Worm (Caenorhabditis elegans) whole organism, L4 larva: Measurements from ENCODE around the gene npp-5.

Experiments
- D1046.2 ChIP-seq: fragments of 200-800 bp; sonication (Bioruptor generic); IDR thresholded peaks from 2 replicates; pipeline ENCODE4 v1.3.6; 2022; ENCODE audit warnings: missing genetic modification characterization, missing compliant biosample characterization
- F10B5.3 ChIP-seq: sonication (generic microtip); optimal IDR thresholded peaks from 2 replicates; lab custom pipeline; 2016; ENCODE audit warnings: mild to moderate bottlenecking, missing genetic modification characterization, missing compliant biosample characterization
- F26F4.8 ChIP-seq: fragments of 200-800 bp; sonication (Bioruptor generic); conservative IDR thresholded peaks from 2 replicates; pipeline ENCODE4 v1.3.6; 2022; ENCODE audit warnings: missing genetic modification characterization, missing compliant biosample characterization
- F44E2.7 ChIP-seq: fragments of 200-800 bp; sonication (Bioruptor generic); IDR thresholded peaks from 2 replicates; pipeline ENCODE4 v2.1.2; 2022; ENCODE audit warnings: missing genetic modification characterization, missing compliant biosample characterization
- F49E8.2 ChIP-seq: sonication (generic microtip); optimal IDR thresholded peaks from 2 replicates; lab custom pipeline; 2016; ENCODE audit warnings: missing compliant biosample characterization, mild to moderate bottlenecking, missing genetic modification characterization, borderline replicate concordance
- R02D3.7 ChIP-seq: fragments of 150-350 bp; sonication (generic microtip); optimal IDR thresholded peaks from 3 replicates; lab custom pipeline; 2014; ENCODE audit warnings: missing biosample characterization, missing genetic modification characterization
- Y105C5A.15 ChIP-seq: fragments of 200-800 bp; sonication (Bioruptor generic); IDR thresholded peaks from 2 replicates; pipeline ENCODE4 v1.3.6; 2022; ENCODE audit warnings: missing genetic modification characterization, missing compliant biosample characterization
- Y5F2A.4 ChIP-seq: fragments of 200-800 bp; sonication (Bioruptor generic); optimal IDR thresholded peaks from 2 replicates; lab custom pipeline; 2018; ENCODE audit warnings: mild to moderate bottlenecking, missing genetic modification characterization, missing compliant biosample characterization
- ZK546.5 ChIP-seq, 2 experiments: sonication (generic microtip); optimal IDR thresholded peaks; 2 replicates each; lab custom pipeline; 2017; ENCODE audit warnings: missing biosample characterization in 2 of 2, missing genetic modification characterization in 2 of 2
- arid-1 ChIP-seq: fragments of 200-800 bp; sonication (Bioruptor generic); conservative IDR thresholded peaks from 2 replicates; pipeline ENCODE4 v1.3.6; 2022; ENCODE audit warnings: missing genetic modification reagents, missing genetic modification characterization, missing compliant biosample characterization
- ceh-28 ChIP-seq: fragments of 150-350 bp; optimal IDR thresholded peaks from 2 replicates; lab custom pipeline; 2014; ENCODE audit warnings: missing biosample characterization, missing genetic modification reagents, missing genetic modification characterization
- ceh-62 ChIP-seq: sonication (generic microtip); optimal IDR thresholded peaks from 2 replicates; lab custom pipeline; 2017; ENCODE audit warnings: missing biosample characterization, missing genetic modification characterization
- ces-1 ChIP-seq: fragments of 150-350 bp; sonication (generic microtip); optimal IDR thresholded peaks from 4 replicates; lab custom pipeline; 2014; ENCODE audit warnings: missing biosample characterization, missing genetic modification reagents, missing genetic modification characterization
- cey-2 ChIP-seq: sonication (generic microtip); optimal IDR thresholded peaks from 3 replicates; lab custom pipeline; 2017; ENCODE audit warnings: missing genetic modification characterization, mild to moderate bottlenecking, missing compliant biosample characterization, antibody characterized with exemption, borderline replicate concordance; ENCODE audit not compliant: insufficient read depth
- daf-12 ChIP-seq: fragments of 150-350 bp; optimal IDR thresholded peaks from 2 replicates; lab custom pipeline; 2014; ENCODE audit warnings: missing biosample characterization, missing genetic modification reagents, missing genetic modification characterization
- daf-16 ChIP-seq, 3 experiments: sonication (generic microtip); optimal IDR thresholded peaks; 2 replicates each; lab custom pipeline; 2016 to 2017; ENCODE audit warnings: missing genetic modification characterization in 3 of 3, missing genetic modification reagents in 3 of 3, mild to moderate bottlenecking in 2 of 3, missing compliant biosample characterization in 2 of 3, missing biosample characterization in 1 of 3, moderate library complexity in 1 of 3
- daf-19 ChIP-seq: fragments of 200-800 bp; sonication (Bioruptor generic); conservative IDR thresholded peaks from 2 replicates; pipeline ENCODE4 v1.3.6; 2022; ENCODE audit warnings: missing genetic modification characterization, missing compliant biosample characterization
- dmd-6 ChIP-seq: fragments of 200-800 bp; sonication (Bioruptor generic); IDR thresholded peaks from 2 replicates; pipeline ENCODE4 v1.3.6; 2022; ENCODE audit warnings: missing genetic modification reagents, missing genetic modification characterization, missing compliant biosample characterization
- dmd-8 ChIP-seq: fragments of 200-800 bp; sonication (Bioruptor generic); IDR thresholded peaks from 2 replicates; pipeline ENCODE4 v1.3.6; 2022; ENCODE audit warnings: missing genetic modification characterization, missing compliant biosample characterization
- gei-8 ChIP-seq: fragments of 200-800 bp; sonication (Bioruptor generic); optimal IDR thresholded peaks from 2 replicates; lab custom pipeline; 2018; ENCODE audit warnings: mild to moderate bottlenecking, missing genetic modification characterization, missing compliant biosample characterization
- hlh-30 ChIP-seq: sonication (generic microtip); optimal IDR thresholded peaks from 2 replicates; lab custom pipeline; 2017; ENCODE audit warnings: antibody characterized with exemption, mild to moderate bottlenecking, missing genetic modification characterization, missing compliant biosample characterization; ENCODE audit not compliant: insufficient read depth
- jun-1 ChIP-seq: fragments of 150-350 bp; optimal IDR thresholded peaks from 2 replicates; lab custom pipeline; 2014; ENCODE audit warnings: missing biosample characterization, missing genetic modification reagents, missing genetic modification characterization
- lim-7 ChIP-seq: fragments of 200-800 bp; sonication (Bioruptor generic); IDR thresholded peaks from 2 replicates; pipeline ENCODE4 v1.3.6; 2022; ENCODE audit warnings: missing genetic modification characterization, missing compliant biosample characterization
- lin-13 ChIP-seq: fragments of 150-350 bp; optimal IDR thresholded peaks from 2 replicates; lab custom pipeline; 2014; ENCODE audit warnings: missing biosample characterization, missing genetic modification reagents, missing genetic modification characterization
- lin-15B ChIP-seq: fragments of 150-350 bp; sonication (generic microtip); optimal IDR thresholded peaks from 3 replicates; lab custom pipeline; 2014; ENCODE audit warnings: missing biosample characterization, missing genetic modification characterization
- lin-39 ChIP-seq: fragments of 150-350 bp; optimal IDR thresholded peaks from 2 replicates; lab custom pipeline; 2014; ENCODE audit warnings: missing biosample characterization, missing genetic modification reagents, missing genetic modification characterization
- lir-3 ChIP-seq: sonication (generic microtip); optimal IDR thresholded peaks from 2 replicates; lab custom pipeline; 2016; ENCODE audit warnings: mild to moderate bottlenecking, missing genetic modification characterization, missing compliant biosample characterization
- madf-5 ChIP-seq, 2 experiments: fragments of 200-800 bp; sonication (Bioruptor generic); IDR thresholded peaks; 2 replicates each; pipeline ENCODE4 v1.3.6; 2022; ENCODE audit warnings: missing compliant biosample characterization in 2 of 2, missing genetic modification characterization in 2 of 2
- madf-9 ChIP-seq: fragments of 200-800 bp; sonication (Bioruptor generic); conservative IDR thresholded peaks from 2 replicates; pipeline ENCODE4 v1.3.6; 2022; ENCODE audit warnings: missing genetic modification reagents, missing genetic modification characterization, missing compliant biosample characterization
- mes-2 ChIP-seq: sonication (generic microtip); optimal IDR thresholded peaks from 2 replicates; lab custom pipeline; 2016; ENCODE audit warnings: missing genotype, mild to moderate bottlenecking, missing genetic modification characterization, missing compliant biosample characterization; ENCODE audit not compliant: poor library complexity, severe bottlenecking
- mxl-3 ChIP-seq: fragments of 200-800 bp; sonication (Bioruptor generic); optimal IDR thresholded peaks from 2 replicates; lab custom pipeline; 2018; ENCODE audit warnings: mild to moderate bottlenecking, missing genetic modification characterization, missing compliant biosample characterization
- nhr-10 ChIP-seq: fragments of 150-350 bp; optimal IDR thresholded peaks from 2 replicates; lab custom pipeline; 2014; ENCODE audit warnings: missing biosample characterization, missing genetic modification characterization
- nhr-11 ChIP-seq: fragments of 150-350 bp; optimal IDR thresholded peaks from 2 replicates; lab custom pipeline; 2014; ENCODE audit warnings: missing biosample characterization, missing genetic modification characterization
- nhr-111 ChIP-seq: fragments of 200-800 bp; sonication (Bioruptor generic); optimal IDR thresholded peaks from 2 replicates; lab custom pipeline; 2018; ENCODE audit warnings: mild to moderate bottlenecking, missing genetic modification characterization, missing compliant biosample characterization
- nhr-25 ChIP-seq: sonication (generic microtip); optimal IDR thresholded peaks from 2 replicates; lab custom pipeline; 2017; ENCODE audit warnings: missing genetic modification characterization, mild to moderate bottlenecking, missing compliant biosample characterization, antibody characterized with exemption, moderate library complexity, borderline replicate concordance; ENCODE audit not compliant: insufficient read depth
- nhr-42 ChIP-seq: fragments of 200-800 bp; sonication (Bioruptor generic); IDR thresholded peaks from 2 replicates; pipeline ENCODE4 v1.3.6; 2022; ENCODE audit warnings: missing genetic modification characterization, missing compliant biosample characterization
- nhr-77 ChIP-seq: fragments of 150-350 bp; optimal IDR thresholded peaks from 2 replicates; lab custom pipeline; 2014; ENCODE audit warnings: missing biosample characterization, missing genetic modification characterization
- pqm-1 ChIP-seq: sonication (generic microtip); optimal IDR thresholded peaks from 2 replicates; lab custom pipeline; 2017; ENCODE audit warnings: missing biosample characterization, missing genetic modification characterization
- rbr-2 ChIP-seq: sonication (generic microtip); optimal IDR thresholded peaks from 2 replicates; lab custom pipeline; 2016; ENCODE audit warnings: missing genotype, missing genetic modification characterization, missing compliant biosample characterization
- set-16 ChIP-seq: fragments of 200-800 bp; sonication (Bioruptor generic); IDR thresholded peaks from 2 replicates; pipeline ENCODE4 v1.3.6; 2022; ENCODE audit warnings: missing genetic modification reagents, missing genetic modification characterization, missing compliant biosample characterization
- snpc-1.2 ChIP-seq: fragments of 200-800 bp; sonication (Bioruptor generic); IDR thresholded peaks from 2 replicates; pipeline ENCODE4 v1.3.6; 2022; ENCODE audit warnings: missing genetic modification reagents, missing genetic modification characterization, missing compliant biosample characterization
- spr-1 ChIP-seq: sonication (generic microtip); optimal IDR thresholded peaks from 2 replicates; lab custom pipeline; 2016; ENCODE audit warnings: mild to moderate bottlenecking, missing genetic modification characterization, missing compliant biosample characterization
- unc-39 ChIP-seq: sonication (generic microtip); optimal IDR thresholded peaks from 2 replicates; lab custom pipeline; 2017; ENCODE audit warnings: missing biosample characterization, missing genetic modification characterization
- zag-1 ChIP-seq: fragments of 150-350 bp; optimal IDR thresholded peaks from 2 replicates; lab custom pipeline; 2014; ENCODE audit warnings: missing biosample characterization, missing genetic modification characterization
- zfp-3 ChIP-seq: fragments of 200-800 bp; sonication (Bioruptor generic); conservative IDR thresholded peaks from 2 replicates; pipeline ENCODE4 v1.3.6; 2022; ENCODE audit warnings: missing genetic modification reagents, missing genetic modification characterization, missing compliant biosample characterization
- ztf-7 ChIP-seq: fragments of 150-350 bp; optimal IDR thresholded peaks from 2 replicates; lab custom pipeline; 2014; ENCODE audit warnings: missing biosample characterization, missing genetic modification characterization

Gene npp-5

ce11 chrII:11635745-11636161 lies 36.1 kb upstream of the npp-5 start (continued):
- TF ChIP-seq daf-16 (GFP tag; optimal IDR thresholded peaks at IDR 0.05; lab: Kevin White, UChicago) (peak in 1 of 2 experiments; percentile 48), daf-16 (tag; optimal IDR thresholded peaks at IDR 0.05; lab: Kevin White, UChicago) (peak; percentile 76), Y105C5A.15 (GFP tag; lab: Robert Waterston, UW) (no peak), nhr-77 (tag; lab: Kevin White, UChicago) (peak; percentile 90), nhr-11 (tag; lab: Kevin White, UChicago) (peak; percentile 86), cey-2 (peak; percentile 67), rbr-2 (peak; percentile 80), nhr-111 (GFP tag; lab: Kevin White, UChicago) (no peak), nhr-10 (tag; lab: Kevin White, UChicago) (peak; percentile 25), R02D3.7 (tag; lab: Kevin White, UChicago) (no peak), set-16 (GFP tag; lab: Robert Waterston, UW) (peak; percentile 49), dmd-6 (peak; percentile 85), madf-9 (GFP tag; lab: Robert Waterston, UW) (no peak; the same call in 1 of the 2 replicates), madf-5 (GFP tag; IDR thresholded peaks at IDR 0.05; lab: Robert Waterston, UW) (no peak), lir-3 (tag; lab: Kevin White, UChicago) (no peak), mes-2 (peak; percentile 74), lin-39 (tag; lab: Kevin White, UChicago) (no peak), F10B5.3 (tag; lab: Kevin White, UChicago) (no peak), unc-39 (tag; lab: Kevin White, UChicago) (no peak), mxl-3 (GFP tag; lab: Kevin White, UChicago) (peak; percentile 78), lin-13 (peak; percentile 81), arid-1 (GFP tag; lab: Robert Waterston, UW) (peak; percentile 45), daf-12 (tag; lab: Kevin White, UChicago) (no peak), ztf-7 (tag; lab: Kevin White, UChicago) (no peak), zfp-3 (GFP tag; lab: Robert Waterston, UW) (no peak), nhr-42 (GFP tag; lab: Robert Waterston, UW) (no peak), nhr-25 (peak; percentile 94), D1046.2 (GFP tag; lab: Robert Waterston, UW) (no peak), ZK546.5 (tag; optimal IDR thresholded peaks at IDR 0.05; lab: Kevin White, UChicago) (no peak), zag-1 (tag; lab: Kevin White, UChicago) (no peak)

ce11 chrII:11634681-11635527 lies 35.3 kb upstream of the npp-5 start:
- TF ChIP-seq spr-1 (peak; percentile 67), F44E2.7 (GFP tag; lab: Robert Waterston, UW) (0 out of 2 replicates have a peak, but pooled peaks have one; percentile 61), dmd-8 (GFP tag; lab: Robert Waterston, UW) (peak; percentile 58; the same call in 1 of the 2 replicates), lim-7 (0 out of 2 replicates have a peak, but pooled peaks have one; percentile 26), daf-19 (no peak), nhr-111 (GFP tag; lab: Kevin White, UChicago) (no peak), D1046.2 (GFP tag; lab: Robert Waterston, UW) (no peak), lin-13 (peak; percentile 84), ces-1 (GFP tag; lab: Kevin White, UChicago) (no peak), mes-2 (peak; percentile 77), mxl-3 (GFP tag; lab: Kevin White, UChicago) (peak; percentile 89), F26F4.8 (GFP tag; lab: Robert Waterston, UW) (no peak), lin-39 (tag; lab: Kevin White, UChicago) (no peak), Y5F2A.4 (no peak), lin-15B (tag; lab: Kevin White, UChicago) (no peak), nhr-42 (GFP tag; lab: Robert Waterston, UW) (0 out of 2 replicates have a peak, but pooled peaks have one; percentile 71), ceh-62 (tag; lab: Kevin White, UChicago) (no peak), zag-1 (tag; lab: Kevin White, UChicago) (peak; percentile 42), gei-8 (GFP tag; lab: Kevin White, UChicago) (no peak), rbr-2 (peak; percentile 88), Y105C5A.15 (GFP tag; lab: Robert Waterston, UW) (no peak), set-16 (GFP tag; lab: Robert Waterston, UW) (peak; percentile 99), ceh-28 (tag; lab: Kevin White, UChicago) (peak; percentile 80), F49E8.2 (tag; lab: Kevin White, UChicago) (no peak), jun-1 (no peak), hlh-30 (tag; lab: Kevin White, UChicago) (peak; percentile 78), pqm-1 (tag; lab: Kevin White, UChicago) (no peak), snpc-1.2 (peak; percentile 62)
